Worm (Caenorhabditis elegans): ENCODE results near the gene Y43F8B.15.

- TF ChIP-seq K09A11.1 (tag; optimal IDR thresholded peaks at IDR 0.05; ENCODE audit: insufficient read depth) (no peak), elt-4 (tag; optimal IDR thresholded peaks at IDR 0.05) (no peak), ets-4 (tag; optimal IDR thresholded peaks at IDR 0.05) (no peak), npax-4 (tag; optimal IDR thresholded peaks at IDR 0.05) (no peak), nhr-11 (tag; optimal IDR thresholded peaks at IDR 0.05) (no peak), rnt-1 (tag; optimal IDR thresholded peaks at IDR 0.05) (no peak), F13H6.1 (tag; optimal IDR thresholded peaks at IDR 0.05) (no peak), ceh-9 (tag; optimal IDR thresholded peaks at IDR 0.05) (no peak), hlh-30 (tag; optimal IDR thresholded peaks at IDR 0.05; ENCODE audit: insufficient read depth) (no peak), ceh-24 (tag; optimal IDR thresholded peaks at IDR 0.05) (no peak), Y22D7AL.16 (tag; optimal IDR thresholded peaks at IDR 0.05) (no peak), ceh-14 (tag; optimal IDR thresholded peaks at IDR 0.05) (no peak)
Observed at ce11 chrV:19417836-19418235, 44.1 kb downstream of the Y43F8B.15 start, which contains the start of gene C25F9.15.
